Worm (Caenorhabditis elegans): Measurements from ENCODE around the gene par-3.
A peak's percentile ranks its signal among the peaks of the same experiment; 100 is the strongest.

The par-3 gene

DNA sequence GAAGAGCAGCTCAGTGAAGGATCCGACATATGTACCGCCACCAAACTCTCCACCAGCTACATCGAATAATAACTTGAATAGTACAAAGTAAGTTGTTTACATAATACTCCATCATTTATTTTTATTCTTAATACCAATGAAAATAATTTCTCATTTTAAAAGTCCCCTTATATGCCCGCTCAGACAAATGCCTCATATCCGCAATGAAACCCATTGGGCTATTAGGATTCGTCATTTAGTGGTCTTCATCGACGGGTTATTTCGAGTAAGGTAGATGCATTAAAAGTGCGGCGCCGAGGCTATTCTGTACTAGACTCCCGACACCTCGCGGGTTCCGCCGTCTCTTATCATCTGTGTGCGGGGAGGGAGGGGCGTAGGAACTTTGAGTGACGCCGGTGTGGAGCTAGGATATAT is 10.3 kb upstream of the par-3 start (continued):
- no peak for TF ChIP-seq ceh-90 (tag; optimal IDR thresholded peaks at IDR 0.05)
- TF ChIP-seq unc-98 (GFP tag; IDR thresholded peaks at IDR 0.05): no peak
- no peak for TF ChIP-seq pqm-1 (tag; optimal IDR thresholded peaks at IDR 0.05)
- peak; percentile 27 for TF ChIP-seq nhr-77 (tag; optimal IDR thresholded peaks at IDR 0.05)
- peak; percentile 25 for TF ChIP-seq lin-39 (tag; optimal IDR thresholded peaks at IDR 0.05)
- no peak for TF ChIP-seq unc-30 (tag; optimal IDR thresholded peaks at IDR 0.05)
- peak; percentile 75 for TF ChIP-seq nhr-71 (tag; optimal IDR thresholded peaks at IDR 0.05)
- TF ChIP-seq grh-1 (GFP tag; IDR thresholded peaks at IDR 0.05): no peak; the same call in 1 of the 2 replicates
- TF ChIP-seq Y116A8C.19 (tag; optimal IDR thresholded peaks at IDR 0.05; ENCODE audit: borderline replicate concordance): no peak
- no peak for TF ChIP-seq fos-1 (tag; optimal IDR thresholded peaks at IDR 0.05)
- TF ChIP-seq fkh-8 (tag; optimal IDR thresholded peaks at IDR 0.05): no peak
- no peak for TF ChIP-seq aly-2 (tag; optimal IDR thresholded peaks at IDR 0.05)
- peak; percentile 52 for TF ChIP-seq irx-1 (tag; optimal IDR thresholded peaks at IDR 0.05)
- TF ChIP-seq efl-1 (optimal IDR thresholded peaks at IDR 0.05): peak; percentile 25 to 48
- peak in 1 of 2 experiments; percentile 93 for TF ChIP-seq efl-1 (GFP tag; optimal IDR thresholded peaks at IDR 0.05 in 1 of 2)
- peak; percentile 20 for TF ChIP-seq lir-3 (tag; optimal IDR thresholded peaks at IDR 0.05; ENCODE audit: poor library complexity)
- no peak for TF ChIP-seq mab-9 (GFP tag; IDR thresholded peaks at IDR 0.05)
- no peak for TF ChIP-seq nhr-11 (tag; optimal IDR thresholded peaks at IDR 0.05)
- TF ChIP-seq unc-130 (tag; optimal IDR thresholded peaks at IDR 0.05): no peak
- TF ChIP-seq lin-15B (tag; optimal IDR thresholded peaks at IDR 0.05): no peak
- TF ChIP-seq unc-86 (tag; optimal IDR thresholded peaks at IDR 0.05): no peak
- no peak for TF ChIP-seq mdl-1 (tag; optimal IDR thresholded peaks at IDR 0.05)
- TF ChIP-seq ceh-88 (GFP tag; IDR thresholded peaks at IDR 0.05): no peak
- no peak for TF ChIP-seq nhr-76 (tag; optimal IDR thresholded peaks at IDR 0.05)
- TF ChIP-seq zip-4 (GFP tag; optimal IDR thresholded peaks at IDR 0.05): no peak
- TF ChIP-seq lin-13 (GFP tag; optimal IDR thresholded peaks at IDR 0.05): no peak
- TF ChIP-seq lin-14 (GFP tag; optimal IDR thresholded peaks at IDR 0.05): peak; percentile 44
- no peak for TF ChIP-seq fkh-10 (GFP tag; optimal IDR thresholded peaks at IDR 0.05)
- no peak for TF ChIP-seq mef-2 (tag; optimal IDR thresholded peaks at IDR 0.05)
- TF ChIP-seq ceh-82 (tag; optimal IDR thresholded peaks at IDR 0.05): no peak
- TF ChIP-seq tlp-1 (tag; optimal IDR thresholded peaks at IDR 0.05): no peak
- TF ChIP-seq sptf-1 (tag; optimal IDR thresholded peaks at IDR 0.05): no peak
- no peak for TF ChIP-seq C16A3.4 (tag; optimal IDR thresholded peaks at IDR 0.05)
- no peak for TF ChIP-seq nhr-237 (tag; optimal IDR thresholded peaks at IDR 0.05)
- TF ChIP-seq fkh-4 (tag; optimal IDR thresholded peaks at IDR 0.05; ENCODE audit: borderline replicate concordance): no peak
- no peak for TF ChIP-seq sup-37 (GFP tag; optimal IDR thresholded peaks at IDR 0.05)
- TF ChIP-seq egl-13 (tag; optimal IDR thresholded peaks at IDR 0.05): no peak
- TF ChIP-seq pag-3 (tag; optimal IDR thresholded peaks at IDR 0.05; ENCODE audit: borderline replicate concordance, insufficient read depth): no peak
- TF ChIP-seq elt-2 (tag; optimal IDR thresholded peaks at IDR 0.05): peak; percentile 71
- TF ChIP-seq jun-1 (tag; optimal IDR thresholded peaks at IDR 0.05): no peak
- TF ChIP-seq dsc-1 (tag; optimal IDR thresholded peaks at IDR 0.05): no peak
- TF ChIP-seq nhr-19 (GFP tag; conservative IDR thresholded peaks at IDR 0.05): peak; percentile 63
- no peak for TF ChIP-seq ceh-63 (GFP tag; optimal IDR thresholded peaks at IDR 0.05)
- peak; percentile 71 for TF ChIP-seq rnt-1 (tag; optimal IDR thresholded peaks at IDR 0.05)
- TF ChIP-seq C04F5.9 (tag; optimal IDR thresholded peaks at IDR 0.05): no peak
- TF ChIP-seq blmp-1 (tag; optimal IDR thresholded peaks at IDR 0.05): no peak
- peak; percentile 75 for TF ChIP-seq ama-1 (optimal IDR thresholded peaks at IDR 0.05)
- no peak for TF ChIP-seq hlh-4 (tag; optimal IDR thresholded peaks at IDR 0.05)
- peak in 1 of 2 experiments; percentile 36 for TF ChIP-seq lsy-2 (tag; optimal IDR thresholded peaks at IDR 0.05)
- TF ChIP-seq nhr-90 (tag; optimal IDR thresholded peaks at IDR 0.05; ENCODE audit: poor library complexity): peak; percentile 84
